Fruit fly (Drosophila melanogaster) whole organism, embryonic: ENCODE measurements around the gene RpS2.
A peak's percentile ranks its signal among the peaks of the same experiment; 100 is the strongest.

Experiments used
- Ada2b ChIP-seq: fragments of 200-800 bp; sonication (Bioruptor generic); IDR thresholded peaks from 2 replicates; pipeline ENCODE4 v1.3.6; 2022; ENCODE audit warnings: missing biosample characterization, missing genetic modification characterization
- B-H2 ChIP-seq: fragments of 200-800 bp; sonication (Bioruptor generic); optimal IDR thresholded peaks from 2 replicates; lab custom pipeline; 2018; ENCODE audit warnings: missing biosample characterization, mild to moderate bottlenecking, missing genetic modification characterization
- CG10543 ChIP-seq: fragments of 200-800 bp; sonication (Bioruptor generic); optimal IDR thresholded peaks from 3 replicates; lab custom pipeline; 2017; ENCODE audit warnings: missing biosample characterization, mild to moderate bottlenecking, missing genetic modification characterization, moderate library complexity
- CG11398 ChIP-seq: fragments of 200-800 bp; sonication (Bioruptor generic); optimal IDR thresholded peaks from 2 replicates; lab custom pipeline; 2016; ENCODE audit warnings: missing biosample characterization, missing genetic modification characterization
- CG14710 ChIP-seq: fragments of 200-800 bp; sonication (Bioruptor generic); optimal IDR thresholded peaks from 3 replicates; lab custom pipeline; 2019; ENCODE audit warnings: missing biosample characterization, mild to moderate bottlenecking, missing genetic modification characterization, moderate library complexity
- CG15011 ChIP-seq: fragments of 200-800 bp; sonication (Bioruptor generic); optimal IDR thresholded peaks from 3 replicates; lab custom pipeline; 2018; ENCODE audit warnings: missing biosample characterization, mild to moderate bottlenecking, missing genetic modification characterization
- CG15479 ChIP-seq: fragments of 200-800 bp; sonication (Bioruptor generic); optimal IDR thresholded peaks from 3 replicates; lab custom pipeline; 2019; ENCODE audit warnings: missing biosample characterization, mild to moderate bottlenecking, missing genetic modification characterization, moderate library complexity
- CG1603 ChIP-seq: fragments of 200-800 bp; sonication (Bioruptor generic); optimal IDR thresholded peaks from 2 replicates; lab custom pipeline; 2019; ENCODE audit warnings: missing biosample characterization, mild to moderate bottlenecking, missing genetic modification characterization, moderate library complexity
- CG18011 ChIP-seq: fragments of 200-800 bp; sonication (Bioruptor generic); optimal IDR thresholded peaks from 2 replicates; lab custom pipeline; 2017; ENCODE audit warnings: missing biosample characterization, missing genetic modification characterization, mild to moderate bottlenecking, moderate library complexity, missing genotype
- CG18262 ChIP-seq: fragments of 200-800 bp; optimal IDR thresholded peaks from 3 replicates; lab custom pipeline; 2019; ENCODE audit warnings: missing biosample characterization, mild to moderate bottlenecking, missing genetic modification characterization, moderate library complexity
- CG3281 ChIP-seq: fragments of 200-800 bp; sonication (Bioruptor generic); optimal IDR thresholded peaks from 3 replicates; lab custom pipeline; 2017; ENCODE audit warnings: missing biosample characterization, mild to moderate bottlenecking, missing genetic modification characterization
- CG3726 ChIP-seq: fragments of 200-800 bp; sonication (Bioruptor generic); IDR thresholded peaks from 3 replicates; pipeline ENCODE4, ENCODE4 v1.3.6; 2022; ENCODE audit warnings: missing biosample characterization, missing genetic modification characterization
- CG3838 ChIP-seq: fragments of 200-800 bp; sonication (Bioruptor generic); optimal IDR thresholded peaks from 3 replicates; lab custom pipeline; 2016; ENCODE audit warnings: missing biosample characterization, missing genetic modification characterization
- CG3995 ChIP-seq: fragments of 200-800 bp; sonication (Bioruptor generic); optimal IDR thresholded peaks from 3 replicates; lab custom pipeline; 2016; ENCODE audit warnings: missing biosample characterization, missing genetic modification characterization
- CG43689 ChIP-seq: fragments of 200-800 bp; sonication (Bioruptor generic); IDR thresholded peaks from 2 replicates; pipeline ENCODE4 v1.3.6; 2022; ENCODE audit warnings: missing biosample characterization, missing genetic modification characterization
- CG4404 ChIP-seq: fragments of 200-800 bp; sonication (Bioruptor generic); IDR thresholded peaks from 2 replicates; pipeline ENCODE4 v1.3.6; 2022; ENCODE audit warnings: missing biosample characterization, missing genetic modification characterization
- CG6654 ChIP-seq: fragments of 200-800 bp; sonication (Bioruptor generic); optimal IDR thresholded peaks from 2 replicates; lab custom pipeline; 2017; ENCODE audit warnings: missing biosample characterization, mild to moderate bottlenecking, missing genetic modification characterization
- CG6689 ChIP-seq: fragments of 200-800 bp; sonication (Bioruptor generic); IDR thresholded peaks from 2 replicates; pipeline ENCODE4 v1.3.6; 2022; ENCODE audit warnings: missing biosample characterization, missing genetic modification characterization
- CG8290 ChIP-seq, 3 experiments: fragments of 200-800 bp; sonication (Bioruptor generic); optimal IDR thresholded peaks; 2 replicates each; lab custom pipeline; 2016 to 2019; ENCODE audit warnings: missing biosample characterization in 3 of 3, missing genetic modification characterization in 3 of 3, mild to moderate bottlenecking in 2 of 3, moderate library complexity in 1 of 3
- CG8765 ChIP-seq: fragments of 200-800 bp; sonication (Bioruptor generic); IDR thresholded peaks from 2 replicates; pipeline ENCODE4 v1.3.6; 2022; ENCODE audit warnings: missing biosample characterization, missing genetic modification characterization
- CG8924 ChIP-seq: fragments of 200-800 bp; optimal IDR thresholded peaks from 3 replicates; lab custom pipeline; 2019; ENCODE audit warnings: missing biosample characterization, mild to moderate bottlenecking, missing genetic modification characterization, moderate library complexity
- CG9817 ChIP-seq: fragments of 200-800 bp; sonication (Bioruptor generic); optimal IDR thresholded peaks from 2 replicates; lab custom pipeline; 2018; ENCODE audit warnings: missing biosample characterization, mild to moderate bottlenecking, missing genetic modification characterization, moderate library complexity
- CG9876 ChIP-seq: fragments of 200-800 bp; sonication (Bioruptor generic); optimal IDR thresholded peaks from 2 replicates; lab custom pipeline; 2016; ENCODE audit warnings: missing biosample characterization, missing genetic modification characterization
- Doc3 ChIP-seq: fragments of 200-800 bp; sonication (Bioruptor generic); IDR thresholded peaks from 3 replicates; pipeline ENCODE4 v1.3.6; 2022; ENCODE audit warnings: missing biosample characterization, missing genetic modification characterization; ENCODE audit not compliant: partially characterized antibody
- Ets97D ChIP-seq: fragments of 200-800 bp; sonication (Bioruptor generic); optimal IDR thresholded peaks from 3 replicates; lab custom pipeline; 2016; ENCODE audit warnings: missing biosample characterization, missing genetic modification characterization
- Hey ChIP-seq: fragments of 200-800 bp; sonication (Bioruptor generic); optimal IDR thresholded peaks from 3 replicates; lab custom pipeline; 2018; ENCODE audit warnings: missing biosample characterization, mild to moderate bottlenecking, missing genetic modification characterization
- MBD-R2 ChIP-seq: fragments of 200-800 bp; sonication (Bioruptor generic); IDR thresholded peaks from 2 replicates; pipeline ENCODE4 v1.3.6; 2022; ENCODE audit warnings: missing biosample characterization, missing genetic modification characterization
- Neu2 ChIP-seq: fragments of 200-800 bp; sonication (Bioruptor generic); optimal IDR thresholded peaks from 3 replicates; lab custom pipeline; 2016; ENCODE audit warnings: missing biosample characterization, missing genetic modification characterization, borderline replicate concordance
- Optix ChIP-seq: fragments of 200-800 bp; sonication (Bioruptor generic); IDR thresholded peaks from 3 replicates; pipeline ENCODE4 v1.3.6; 2022; ENCODE audit warnings: missing biosample characterization, missing genetic modification characterization
- Ptx1 ChIP-seq: fragments of 200-800 bp; sonication (Bioruptor generic); IDR thresholded peaks from 2 replicates; pipeline ENCODE4 v1.3.6; 2022; ENCODE audit warnings: missing biosample characterization, missing genetic modification characterization
- Sin3A ChIP-seq: fragments of >200 bp; optimal IDR thresholded peaks from 2 replicates; lab custom pipeline; 2018
- Taf1 ChIP-seq: fragments of 200-800 bp; sonication (Bioruptor generic); IDR thresholded peaks from 2 replicates; pipeline ENCODE4 v1.3.6; 2022; ENCODE audit warnings: missing biosample characterization, missing genetic modification characterization
- ase ChIP-seq: fragments of 200-800 bp; sonication (Bioruptor generic); IDR thresholded peaks from 3 replicates; pipeline ENCODE4 v1.3.6; 2022; ENCODE audit warnings: missing biosample characterization, missing genetic modification characterization
- crp ChIP-seq, 2 experiments: fragments of 200-800 bp; sonication (Bioruptor generic); optimal IDR thresholded peaks; 2 replicates in 1 of 2; 3 replicates in 1 of 2; lab custom pipeline; 2017; ENCODE audit warnings: missing biosample characterization in 2 of 2, missing genetic modification characterization in 2 of 2, mild to moderate bottlenecking in 1 of 2, moderate library complexity in 1 of 2
- ewg ChIP-seq: fragments of 200-800 bp; sonication (Bioruptor generic); optimal IDR thresholded peaks from 3 replicates; lab custom pipeline; 2017; ENCODE audit warnings: mild to moderate bottlenecking, missing biosample characterization, missing genetic modification reagents, missing genetic modification characterization
- exex ChIP-seq: fragments of 200-800 bp; sonication (Bioruptor generic); optimal IDR thresholded peaks from 4 replicates; lab custom pipeline; 2018; ENCODE audit warnings: missing biosample characterization, mild to moderate bottlenecking, missing genetic modification characterization, moderate library complexity
- fd3F ChIP-seq: fragments of 200-800 bp; sonication (Bioruptor generic); optimal IDR thresholded peaks from 2 replicates; lab custom pipeline; 2018; ENCODE audit warnings: missing biosample characterization, mild to moderate bottlenecking, missing genetic modification characterization, moderate library complexity
- fu2 ChIP-seq: fragments of 200-800 bp; sonication (Bioruptor generic); optimal IDR thresholded peaks from 2 replicates; lab custom pipeline; 2016; ENCODE audit warnings: missing biosample characterization, missing genetic modification characterization
- ham ChIP-seq: fragments of 200-800 bp; sonication (Bioruptor generic); IDR thresholded peaks from 2 replicates; pipeline ENCODE4 v1.3.6; 2022; ENCODE audit warnings: missing biosample characterization, missing genetic modification characterization
- inv ChIP-seq: fragments of 200-800 bp; sonication (Bioruptor generic); IDR thresholded peaks from 2 replicates; pipeline ENCODE4 v1.3.6; 2022; ENCODE audit warnings: missing biosample characterization, missing genetic modification characterization; ENCODE audit not compliant: partially characterized antibody
- kay ChIP-seq: fragments of 200-800 bp; sonication (Bioruptor generic); optimal IDR thresholded peaks from 2 replicates; lab custom pipeline; 2016; ENCODE audit warnings: missing biosample characterization, missing genetic modification characterization
- luna ChIP-seq: fragments of 200-800 bp; sonication (Bioruptor generic); optimal IDR thresholded peaks from 2 replicates; lab custom pipeline; 2016; ENCODE audit warnings: missing biosample characterization, missing genetic modification characterization
- pita ChIP-seq: fragments of 200-800 bp; sonication (Bioruptor generic); optimal IDR thresholded peaks from 2 replicates; lab custom pipeline; 2017; ENCODE audit warnings: missing biosample characterization, mild to moderate bottlenecking, missing genetic modification characterization
- pros ChIP-seq: fragments of 200-800 bp; sonication (Bioruptor generic); optimal IDR thresholded peaks from 3 replicates; lab custom pipeline; 2019; ENCODE audit warnings: missing biosample characterization, mild to moderate bottlenecking, missing genetic modification characterization, moderate library complexity
- psq ChIP-seq: fragments of 200-800 bp; sonication (Bioruptor generic); optimal IDR thresholded peaks from 2 replicates; lab custom pipeline; 2017; ENCODE audit warnings: missing biosample characterization, missing genetic modification characterization
- ranshi ChIP-seq: fragments of 200-800 bp; sonication (Bioruptor generic); IDR thresholded peaks from 2 replicates; pipeline ENCODE4 v1.3.6; 2022; ENCODE audit warnings: missing biosample characterization, missing genetic modification characterization
- sc ChIP-seq, 3 experiments: fragments of >200 bp in 2 of 3; fragments of 200-800 bp in 1 of 3; sonication (Bioruptor generic) in 1 of 3; optimal IDR thresholded peaks; 2 replicates in 2 of 3; 3 replicates in 1 of 3; lab custom pipeline; 2017; ENCODE audit warnings: mild to moderate bottlenecking in 1 of 3, missing biosample characterization in 1 of 3, missing genetic modification characterization in 1 of 3, missing genetic modification reagents in 1 of 3
- stc ChIP-seq: fragments of 200-800 bp; sonication (Bioruptor generic); IDR thresholded peaks from 2 replicates; pipeline ENCODE4 v1.3.6; 2022; ENCODE audit warnings: missing biosample characterization, missing genetic modification characterization
- tgo ChIP-seq: fragments of 200-800 bp; sonication (Bioruptor generic); IDR thresholded peaks from 3 replicates; pipeline ENCODE4 v1.3.6; 2022; ENCODE audit warnings: missing biosample characterization, missing genetic modification characterization
- ttk ChIP-seq: fragments of 200-800 bp; sonication (Bioruptor generic); IDR thresholded peaks from 2 replicates; pipeline ENCODE4 v2.1.2; 2022; ENCODE audit warnings: missing biosample characterization, missing genetic modification characterization

RpS2 gene

DNA sequence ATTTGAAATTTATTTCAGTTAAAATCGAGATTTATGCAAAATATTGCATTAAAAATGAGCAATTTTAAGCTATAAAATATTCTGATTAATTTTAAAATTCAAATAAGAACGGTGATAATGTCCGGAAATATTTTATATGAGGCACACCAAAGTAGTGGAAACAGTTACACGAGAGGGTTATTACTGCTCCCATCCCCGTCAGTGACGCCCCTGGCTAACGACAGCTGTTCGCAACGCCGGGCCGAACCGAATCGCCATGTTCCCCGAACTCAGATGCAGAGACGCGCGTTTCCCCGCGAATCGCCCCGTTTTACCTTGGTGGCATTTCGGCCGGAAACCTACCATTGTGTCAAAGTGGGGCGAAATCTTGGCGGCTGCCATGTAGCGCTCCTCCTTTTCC lies 14.4 kb upstream of the RpS2 start (continued):
- no peak for TF ChIP-seq pita (GFP tag; lab: Kevin White, UChicago)
- TF ChIP-seq Optix (GFP tag; lab: Robert Waterston, UW): peak; percentile 24; the same call in 1 of the 3 replicates
- no peak for TF ChIP-seq B-H2 (GFP tag; lab: Kevin White, UChicago)
- TF ChIP-seq Doc3 (GFP tag; lab: Robert Waterston, UW): no peak
- no peak for TF ChIP-seq inv
- TF ChIP-seq CG11398 (GFP tag; lab: Kevin White, UChicago): no peak
- no peak for TF ChIP-seq Taf1 (GFP tag; lab: Robert Waterston, UW)
- no peak for TF ChIP-seq sc (optimal IDR thresholded peaks at IDR 0.05; lab: Kevin White, UChicago)
- no peak for TF ChIP-seq sc (GFP tag; optimal IDR thresholded peaks at IDR 0.05; lab: Kevin White, UChicago)
- no peak for TF ChIP-seq CG43689
- TF ChIP-seq MBD-R2 (GFP tag; lab: Robert Waterston, UW): peak; percentile 22
- TF ChIP-seq CG3995 (GFP tag; lab: Kevin White, UChicago): peak; percentile 88
- 0 out of 2 replicates have a peak, but pooled peaks have one; percentile 31 for TF ChIP-seq ranshi (GFP tag; lab: Robert Waterston, UW)
- no peak for TF ChIP-seq kay (GFP tag; lab: Kevin White, UChicago)
- TF ChIP-seq CG3838 (GFP tag; lab: Kevin White, UChicago): no peak
- TF ChIP-seq fd3F (GFP tag; lab: Kevin White, UChicago): no peak
- no peak for TF ChIP-seq CG10543 (GFP tag; lab: Kevin White, UChicago)
- no peak for TF ChIP-seq CG18011
- TF ChIP-seq CG3281: no peak
- TF ChIP-seq Hey (tag; lab: Kevin White, UChicago): no peak
- no peak for TF ChIP-seq CG14710
- no peak for TF ChIP-seq CG8290 (GFP tag; optimal IDR thresholded peaks at IDR 0.05; lab: Kevin White, UChicago)
- TF ChIP-seq CG8290 (tag; optimal IDR thresholded peaks at IDR 0.05; lab: Kevin White, UChicago): peak in 1 of 2 experiments; percentile 14
- no peak for TF ChIP-seq pros
- TF ChIP-seq CG15479 (GFP tag; lab: Kevin White, UChicago): no peak
- TF ChIP-seq Neu2: no peak
- no peak for TF ChIP-seq Ets97D (GFP tag; lab: Kevin White, UChicago)
- no peak for TF ChIP-seq CG6654 (GFP tag; lab: Kevin White, UChicago)
- peak; percentile 10 to 82 for TF ChIP-seq crp (GFP tag; optimal IDR thresholded peaks at IDR 0.05; lab: Kevin White, UChicago)
- peak; percentile 17; the same call in 1 of the 2 replicates for TF ChIP-seq ham (GFP tag; lab: Robert Waterston, UW)
- no peak for TF ChIP-seq Sin3A (lab: Kevin White, UChicago)
- no peak for TF ChIP-seq CG18262
- no peak for TF ChIP-seq CG15011 (GFP tag; lab: Kevin White, UChicago)
- no peak for TF ChIP-seq CG3726 (GFP tag; lab: Robert Waterston, UW)
- no peak for TF ChIP-seq ase (GFP tag; lab: Robert Waterston, UW)
- no peak for TF ChIP-seq fu2 (GFP tag; lab: Kevin White, UChicago)
- TF ChIP-seq Ada2b: no peak
- TF ChIP-seq CG1603 (tag; lab: Kevin White, UChicago): peak; percentile 8
- TF ChIP-seq psq (GFP tag; lab: Kevin White, UChicago): no peak
- peak; percentile 50 for TF ChIP-seq Ptx1 (GFP tag; lab: Robert Waterston, UW)
- TF ChIP-seq exex (tag; lab: Kevin White, UChicago): no peak
- TF ChIP-seq luna: no peak
- TF ChIP-seq stc: no peak
- no peak for TF ChIP-seq CG8924
- no peak for TF ChIP-seq CG9817 (tag; lab: Kevin White, UChicago)
- TF ChIP-seq tgo (GFP tag; lab: Robert Waterston, UW): peak; percentile 37; the same call in 1 of the 3 replicates
- TF ChIP-seq CG6689 (GFP tag; lab: Robert Waterston, UW): 0 out of 2 replicates have a peak, but pooled peaks have one; percentile 13
- TF ChIP-seq CG8765 (GFP tag; lab: Robert Waterston, UW): no peak
- TF ChIP-seq ttk (GFP tag; lab: Robert Waterston, UW): 0 out of 2 replicates have a peak, but pooled peaks have one; percentile 25
- TF ChIP-seq CG9876 (GFP tag; lab: Kevin White, UChicago): no peak
- TF ChIP-seq ewg (GFP tag; lab: Kevin White, UChicago): no peak
- no peak for TF ChIP-seq CG4404 (GFP tag; lab: Robert Waterston, UW)
